Worm (Caenorhabditis elegans) whole organism, late embryonic: Measurements from ENCODE around the gene glb-29.

Experiments
- C08G9.2 ChIP-seq: sonication (generic microtip); optimal IDR thresholded peaks from 2 replicates; lab custom pipeline; 2016; ENCODE audit warnings: mild to moderate bottlenecking, missing genetic modification characterization, moderate library complexity, missing compliant biosample characterization
- F13H6.1 ChIP-seq: sonication (generic microtip); optimal IDR thresholded peaks from 2 replicates; lab custom pipeline; 2016; ENCODE audit warnings: missing genetic modification characterization, missing compliant biosample characterization
- K02D7.2 ChIP-seq: sonication (generic microtip); optimal IDR thresholded peaks from 2 replicates; lab custom pipeline; 2017; ENCODE audit warnings: mild to moderate bottlenecking, missing genetic modification characterization, missing compliant biosample characterization
- T23F11.4 ChIP-seq: fragments of 200-800 bp; sonication (Bioruptor generic); optimal IDR thresholded peaks from 2 replicates; lab custom pipeline; 2018; ENCODE audit warnings: mild to moderate bottlenecking, missing genetic modification characterization, missing compliant biosample characterization
- Y22D7AL.16 ChIP-seq: sonication (generic microtip); optimal IDR thresholded peaks from 2 replicates; lab custom pipeline; 2016; ENCODE audit warnings: missing genetic modification characterization, missing compliant biosample characterization
- ama-1 ChIP-seq: fragments of 150-350 bp; optimal IDR thresholded peaks from 2 replicates; lab custom pipeline; 2014
- ceh-18 ChIP-seq: sonication (generic microtip); optimal IDR thresholded peaks from 2 replicates; lab custom pipeline; 2016; ENCODE audit warnings: missing genetic modification characterization, missing compliant biosample characterization
- ceh-2 ChIP-seq: sonication (generic microtip); optimal IDR thresholded peaks from 2 replicates; lab custom pipeline; 2016; ENCODE audit warnings: missing genotype, missing genetic modification characterization, missing compliant biosample characterization
- ceh-24 ChIP-seq: sonication (generic microtip); optimal IDR thresholded peaks from 2 replicates; lab custom pipeline; 2016; ENCODE audit warnings: mild to moderate bottlenecking, missing genetic modification characterization, missing compliant biosample characterization
- ceh-9 ChIP-seq: sonication (generic microtip); optimal IDR thresholded peaks from 2 replicates; lab custom pipeline; 2016; ENCODE audit warnings: mild to moderate bottlenecking, missing genetic modification characterization, inconsistent platforms, missing compliant biosample characterization
- dmd-4 ChIP-seq: sonication (generic microtip); optimal IDR thresholded peaks from 2 replicates; lab custom pipeline; 2016; ENCODE audit warnings: borderline replicate concordance, missing genetic modification characterization, missing compliant biosample characterization
- elt-2 ChIP-seq: sonication (generic microtip); optimal IDR thresholded peaks from 2 replicates; lab custom pipeline; 2016; ENCODE audit warnings: missing genetic modification reagents, missing genetic modification characterization, missing compliant biosample characterization
- eyg-1 ChIP-seq: sonication (generic microtip); optimal IDR thresholded peaks from 2 replicates; lab custom pipeline; 2016; ENCODE audit warnings: missing genotype, missing genetic modification characterization, missing compliant biosample characterization
- fkh-10 ChIP-seq: fragments of 150-350 bp; optimal IDR thresholded peaks from 2 replicates; lab custom pipeline; 2014; ENCODE audit warnings: missing biosample characterization, missing genetic modification reagents, missing genetic modification characterization
- fkh-6 ChIP-seq: sonication (generic microtip); optimal IDR thresholded peaks from 2 replicates; lab custom pipeline; 2016; ENCODE audit warnings: missing genetic modification characterization, missing compliant biosample characterization
- gmeb-2 ChIP-seq: sonication (generic microtip); optimal IDR thresholded peaks from 2 replicates; lab custom pipeline; 2016; ENCODE audit warnings: missing genetic modification characterization, inconsistent platforms, missing compliant biosample characterization
- hlh-13 ChIP-seq: fragments of 200-800 bp; sonication (Bioruptor generic); optimal IDR thresholded peaks from 2 replicates; lab custom pipeline; 2018; ENCODE audit warnings: mild to moderate bottlenecking, missing genetic modification characterization, missing compliant biosample characterization
- hlh-30 ChIP-seq: sonication (generic microtip); optimal IDR thresholded peaks from 2 replicates; lab custom pipeline; 2017; ENCODE audit warnings: antibody characterized with exemption, missing genetic modification characterization, missing compliant biosample characterization; ENCODE audit not compliant: insufficient read depth
- lin-11 ChIP-seq: fragments of 200-800 bp; sonication (Bioruptor generic); optimal IDR thresholded peaks from 2 replicates; lab custom pipeline; 2018; ENCODE audit warnings: mild to moderate bottlenecking, missing genetic modification characterization, missing compliant biosample characterization
- nfya-1 ChIP-seq: sonication (generic microtip); optimal IDR thresholded peaks from 2 replicates; lab custom pipeline; 2017; ENCODE audit warnings: missing genetic modification characterization, mild to moderate bottlenecking, missing compliant biosample characterization, antibody characterized with exemption, moderate library complexity
- nhr-232 ChIP-seq: sonication (generic microtip); optimal IDR thresholded peaks from 2 replicates; lab custom pipeline; 2016; ENCODE audit warnings: missing genetic modification characterization, missing compliant biosample characterization
- npax-4 ChIP-seq: sonication (generic microtip); optimal IDR thresholded peaks from 2 replicates; lab custom pipeline; 2016; ENCODE audit warnings: missing genetic modification characterization, missing compliant biosample characterization
- odd-2 ChIP-seq: sonication (generic microtip); optimal IDR thresholded peaks from 2 replicates; lab custom pipeline; 2017; ENCODE audit warnings: antibody characterized with exemption, mild to moderate bottlenecking, missing genetic modification characterization, missing compliant biosample characterization
- pat-9 ChIP-seq: fragments of 200-800 bp; sonication (Bioruptor generic); optimal IDR thresholded peaks from 2 replicates; lab custom pipeline; 2018; ENCODE audit warnings: mild to moderate bottlenecking, missing genetic modification characterization, moderate library complexity, missing compliant biosample characterization
- pax-1 ChIP-seq: fragments of 150-350 bp; optimal IDR thresholded peaks from 2 replicates; lab custom pipeline; 2014; ENCODE audit warnings: missing biosample characterization, missing genetic modification characterization
- pha-2 ChIP-seq: sonication (generic microtip); optimal IDR thresholded peaks from 2 replicates; lab custom pipeline; 2017; ENCODE audit warnings: mild to moderate bottlenecking, missing genetic modification characterization, missing compliant biosample characterization
- pros-1 ChIP-seq: fragments of 150-350 bp; optimal IDR thresholded peaks from 2 replicates; lab custom pipeline; 2014; ENCODE audit warnings: missing biosample characterization, missing genetic modification reagents, missing genetic modification characterization
- ref-2 ChIP-seq: sonication (generic microtip); optimal IDR thresholded peaks from 2 replicates; lab custom pipeline; 2016; ENCODE audit warnings: missing genetic modification characterization, missing compliant biosample characterization
- rnt-1 ChIP-seq: sonication (generic microtip); optimal IDR thresholded peaks from 2 replicates; lab custom pipeline; 2016; ENCODE audit warnings: missing genetic modification characterization, missing compliant biosample characterization
- sdc-2 ChIP-seq: sonication (generic microtip); optimal IDR thresholded peaks from 2 replicates; lab custom pipeline; 2016; ENCODE audit warnings: missing genotype, missing genetic modification characterization, missing compliant biosample characterization
- sox-2 ChIP-seq: fragments of 200-800 bp; sonication (Bioruptor generic); IDR thresholded peaks from 2 replicates; pipeline ENCODE4 v1.3.6; 2022; ENCODE audit warnings: missing genetic modification reagents, missing genetic modification characterization, missing compliant biosample characterization
- syd-9 ChIP-seq: sonication (generic microtip); optimal IDR thresholded peaks from 2 replicates; lab custom pipeline; 2016; ENCODE audit warnings: mild to moderate bottlenecking, missing genetic modification characterization, moderate library complexity, missing compliant biosample characterization
- tbx-2 ChIP-seq: sonication (generic microtip); optimal IDR thresholded peaks from 2 replicates; lab custom pipeline; 2016; ENCODE audit warnings: missing genetic modification characterization, missing compliant biosample characterization
- tbx-7 ChIP-seq: sonication (generic microtip); optimal IDR thresholded peaks from 2 replicates; lab custom pipeline; 2016; ENCODE audit warnings: missing genotype, missing genetic modification characterization, missing compliant biosample characterization
- unc-86 ChIP-seq: sonication (generic microtip); optimal IDR thresholded peaks from 2 replicates; lab custom pipeline; 2016; ENCODE audit warnings: missing genetic modification characterization, missing compliant biosample characterization
- ztf-16 ChIP-seq: sonication (generic microtip); optimal IDR thresholded peaks from 2 replicates; lab custom pipeline; 2017; ENCODE audit warnings: missing genetic modification characterization, missing compliant biosample characterization

The glb-29 gene

ce11 chrII:11960596-11961217, 48.2 kb upstream of the glb-29 start (continued):
- TF ChIP-seq T23F11.4 (GFP tag; lab: Kevin White, UChicago) (peak; percentile 100), fkh-10 (GFP tag; lab: Kevin White, UChicago) (peak; percentile 89), ztf-16 (tag; lab: Kevin White, UChicago) (peak; percentile 100), C08G9.2 (tag; lab: Kevin White, UChicago) (peak; percentile 94), ref-2 (tag; lab: Kevin White, UChicago) (peak; percentile 99), hlh-30 (tag; lab: Kevin White, UChicago) (peak; percentile 87), ceh-2 (tag; lab: Kevin White, UChicago) (peak; percentile 99), pha-2 (tag; lab: Kevin White, UChicago) (peak; percentile 98), Y22D7AL.16 (peak; percentile 100), ama-1 (no peak), elt-2 (tag; lab: Kevin White, UChicago) (peak; percentile 100), K02D7.2 (tag; lab: Kevin White, UChicago) (peak; percentile 100), ceh-24 (peak; percentile 100), tbx-2 (tag; lab: Kevin White, UChicago) (peak; percentile 99), pat-9 (tag; lab: Kevin White, UChicago) (peak; percentile 100), pax-1 (tag; lab: Kevin White, UChicago) (no peak), tbx-7 (peak; percentile 87), ceh-18 (peak; percentile 99), hlh-13 (GFP tag; lab: Kevin White, UChicago) (peak; percentile 100), lin-11 (peak; percentile 98), rnt-1 (tag; lab: Kevin White, UChicago) (peak; percentile 99), eyg-1 (tag; lab: Kevin White, UChicago) (peak; percentile 99), gmeb-2 (peak; percentile 100), odd-2 (tag; lab: Kevin White, UChicago) (peak; percentile 89), unc-86 (tag; lab: Kevin White, UChicago) (peak; percentile 100)

ce11 chrII:11962083-11962482, 46.8 kb upstream of the glb-29 start, which contains the start of the genes W03C9.1 and W03C9.2:
Gene W03C9.1, minus strand, starts transcription at chrII:11962128.
Gene W03C9.2, plus strand, starts transcription at chrII:11962368.
- no peak for TF ChIP-seq dmd-4 (tag; lab: Kevin White, UChicago)
- TF ChIP-seq npax-4 (tag; lab: Kevin White, UChicago): no peak
- no peak for TF ChIP-seq sdc-2 (tag; lab: Kevin White, UChicago)

- TF ChIP-seq fkh-6 (tag; lab: Kevin White, UChicago) (no peak), eyg-1 (tag; lab: Kevin White, UChicago) (no peak), nfya-1 (peak; percentile 84)
Measured at ce11 chrII:11963132-11963630, 45.7 kb upstream of the glb-29 start.

ce11 chrII:11964847-11965246, 44.0 kb upstream of the glb-29 start:
- TF ChIP-seq sox-2 (GFP tag; lab: Robert Waterston, UW) (no peak), K02D7.2 (tag; lab: Kevin White, UChicago) (no peak), ceh-24 (no peak), ceh-9 (tag; lab: Kevin White, UChicago) (no peak), pros-1 (tag; lab: Kevin White, UChicago) (no peak), tbx-2 (tag; lab: Kevin White, UChicago) (no peak), syd-9 (tag; lab: Kevin White, UChicago) (no peak), nhr-232 (tag; lab: Kevin White, UChicago) (no peak), F13H6.1 (no peak)
